Worm (Caenorhabditis elegans) whole organism, L3 larva: Measurements from ENCODE around the gene fmil-1.

Experiments used
- R02D3.7 ChIP-seq: fragments of 150-350 bp; optimal IDR thresholded peaks from 2 replicates; lab custom pipeline; 2014; ENCODE audit warnings: missing biosample characterization, missing genetic modification characterization
- ama-1 ChIP-seq: fragments of 150-350 bp; optimal IDR thresholded peaks from 2 replicates; lab custom pipeline; 2018
- ceh-28 ChIP-seq: fragments of 150-350 bp; optimal IDR thresholded peaks from 2 replicates; lab custom pipeline; 2014; ENCODE audit warnings: missing biosample characterization, missing genetic modification reagents, missing genetic modification characterization
- elt-3 ChIP-seq, 3 experiments: fragments of 150-350 bp in 1 of 3; sonication (generic microtip) in 2 of 3; optimal IDR thresholded peaks; 2 replicates in 2 of 3; 4 replicates in 1 of 3; lab custom pipeline; 2014 to 2017; ENCODE audit warnings: missing biosample characterization in 3 of 3, missing genetic modification characterization in 3 of 3
- fos-1 ChIP-seq: fragments of 150-350 bp; optimal IDR thresholded peaks from 2 replicates; lab custom pipeline; 2014; ENCODE audit warnings: missing biosample characterization, missing genetic modification characterization
- lin-15B ChIP-seq: fragments of 150-350 bp; optimal IDR thresholded peaks from 2 replicates; lab custom pipeline; 2014; ENCODE audit warnings: missing biosample characterization, missing genetic modification characterization
- nfya-1 ChIP-seq: sonication (generic microtip); optimal IDR thresholded peaks from 2 replicates; lab custom pipeline; 2017; ENCODE audit warnings: missing genetic modification characterization, mild to moderate bottlenecking, missing compliant biosample characterization, antibody characterized with exemption, moderate library complexity; ENCODE audit not compliant: insufficient read depth
- pha-4 ChIP-seq: fragments of 150-350 bp; optimal IDR thresholded peaks from 2 replicates; lab custom pipeline; 2014; ENCODE audit warnings: missing biosample characterization, missing genetic modification reagents, missing genetic modification characterization
- skn-1 ChIP-seq: fragments of 150-350 bp; optimal IDR thresholded peaks from 2 replicates; lab custom pipeline; 2014; ENCODE audit warnings: missing biosample characterization, missing genetic modification characterization

DNA sequence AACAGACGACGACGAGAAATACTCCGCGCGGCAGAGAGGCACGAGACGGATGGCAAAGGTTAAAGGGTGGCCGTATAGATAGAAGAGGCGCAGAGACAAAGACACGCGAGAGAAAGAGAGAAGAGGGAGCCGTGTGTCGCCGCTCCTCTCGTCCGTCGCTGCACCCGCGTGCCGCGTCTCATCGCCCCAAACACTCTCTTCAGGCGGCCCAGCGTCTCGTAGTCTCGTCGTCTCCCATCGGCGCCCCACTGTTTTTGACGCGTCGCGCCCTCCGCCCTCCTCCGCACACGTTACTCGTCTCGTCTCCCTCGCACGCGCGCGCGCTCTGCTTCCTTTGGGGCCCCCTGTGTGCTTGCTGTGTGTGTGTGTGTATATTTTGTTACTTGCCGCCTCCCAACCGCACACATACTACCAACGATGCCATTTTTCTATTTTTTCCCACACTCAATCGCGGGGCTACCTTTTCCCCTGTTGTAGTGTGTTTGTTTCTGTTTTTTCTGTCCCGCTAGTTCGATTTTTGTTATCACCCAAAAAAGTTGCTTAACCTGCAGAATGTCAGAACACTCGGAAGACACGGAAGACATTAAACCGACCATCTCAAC, 31.9 kb downstream of the fmil-1 start, which contains the start of gene madf-9:
- peak; percentile 79 for TF ChIP-seq nfya-1 (tag; lab: Kevin White, UChicago)
- TF ChIP-seq lin-15B (tag; lab: Kevin White, UChicago), result peak; percentile 16
- no peak for TF ChIP-seq ceh-28
- no peak for TF ChIP-seq skn-1 (tag; lab: Kevin White, UChicago)
- TF ChIP-seq pha-4, result peak; percentile 49
- peak; percentile 2 for TF ChIP-seq R02D3.7
- no peak for TF ChIP-seq fos-1 (tag; lab: Kevin White, UChicago)
- TF ChIP-seq elt-3 (tag; optimal IDR thresholded peaks at IDR 0.05; lab: Kevin White, UChicago), result no peak
- TF ChIP-seq ama-1 (lab: Kevin White, UChicago), result no peak
